Worm (Caenorhabditis elegans): Measurements from ENCODE around the gene nlp-18.

The nlp-18 gene

DNA sequence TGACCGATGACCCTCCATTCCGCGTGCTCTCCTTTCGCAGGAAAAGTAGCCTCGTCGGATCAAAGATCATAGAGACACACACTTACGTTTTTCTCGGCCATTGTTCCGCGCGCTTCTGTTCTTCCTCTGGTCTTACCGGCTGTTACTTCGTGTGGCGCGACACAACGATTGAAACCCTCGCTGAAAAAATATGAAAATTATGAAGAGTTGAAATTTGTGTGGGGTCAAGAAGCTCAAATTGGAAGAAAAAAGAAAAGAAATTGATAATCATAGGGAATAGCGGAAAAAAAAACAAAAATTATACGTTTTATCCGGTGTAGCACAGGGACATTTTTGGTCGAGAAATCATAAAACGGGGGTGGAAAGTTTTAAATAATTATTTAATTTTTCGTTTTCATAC is 10.8 kb upstream of the nlp-18 start, which contains the start of gene cey-1:
TSS of gene cey-1 (minus strand) at position 180 of the 400 bp plus-strand sequence.
- TF ChIP-seq him-1 (tag; optimal IDR thresholded peaks at IDR 0.05) (no peak), W03F9.2 (tag; optimal IDR thresholded peaks at IDR 0.05) (no peak), dao-5 (tag; optimal IDR thresholded peaks at IDR 0.05) (no peak)

DNA sequence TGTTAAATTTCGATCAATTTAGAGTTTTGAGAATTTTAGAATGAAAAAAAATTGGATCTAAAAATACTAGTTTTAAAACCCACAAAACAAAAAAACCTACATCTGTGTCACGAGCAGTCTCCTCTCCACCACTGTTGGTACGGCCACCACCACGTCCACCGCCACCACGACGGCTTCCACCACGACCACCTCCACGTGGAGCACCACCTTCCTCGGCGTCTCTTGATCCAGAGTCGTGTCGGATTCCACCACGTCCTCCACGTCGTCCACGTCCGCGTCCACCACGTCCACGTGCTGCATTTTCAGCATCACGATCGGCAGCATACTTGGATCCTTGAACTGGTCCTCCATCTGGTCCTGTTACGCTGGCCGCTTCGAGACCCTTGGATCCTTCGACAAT is 9.9 kb upstream of the nlp-18 start:
- TF ChIP-seq dao-5 (tag; optimal IDR thresholded peaks at IDR 0.05) (no peak), him-1 (tag; optimal IDR thresholded peaks at IDR 0.05) (no peak), W03F9.2 (tag; optimal IDR thresholded peaks at IDR 0.05) (no peak)

DNA sequence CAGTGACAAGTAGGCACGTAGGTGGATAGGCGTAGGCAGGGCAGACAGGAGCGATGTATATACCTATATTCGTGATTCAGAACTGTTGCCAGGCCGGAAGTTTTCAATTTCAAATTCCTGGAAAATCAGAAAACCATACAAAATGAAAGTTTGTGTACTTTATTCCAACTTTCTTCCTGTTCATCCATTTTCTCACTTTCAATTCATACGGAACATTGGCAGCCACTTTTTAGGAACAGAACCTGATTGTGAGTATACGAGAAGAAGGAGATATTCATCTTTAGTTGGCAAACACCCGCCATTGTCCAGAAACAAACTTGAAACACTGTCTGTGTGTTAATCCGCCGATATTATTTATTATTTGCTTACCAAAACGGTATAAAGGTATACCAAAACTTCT is 5.6 kb upstream of the nlp-18 start, which contains the start of gene srlf-15:
TSS of gene srlf-15 (plus strand) at position 301 of the 400 bp plus-strand sequence.
- TF ChIP-seq him-1 (tag; optimal IDR thresholded peaks at IDR 0.05): no peak
- no peak for TF ChIP-seq W03F9.2 (tag; optimal IDR thresholded peaks at IDR 0.05)
- no peak for TF ChIP-seq dao-5 (tag; optimal IDR thresholded peaks at IDR 0.05)

DNA sequence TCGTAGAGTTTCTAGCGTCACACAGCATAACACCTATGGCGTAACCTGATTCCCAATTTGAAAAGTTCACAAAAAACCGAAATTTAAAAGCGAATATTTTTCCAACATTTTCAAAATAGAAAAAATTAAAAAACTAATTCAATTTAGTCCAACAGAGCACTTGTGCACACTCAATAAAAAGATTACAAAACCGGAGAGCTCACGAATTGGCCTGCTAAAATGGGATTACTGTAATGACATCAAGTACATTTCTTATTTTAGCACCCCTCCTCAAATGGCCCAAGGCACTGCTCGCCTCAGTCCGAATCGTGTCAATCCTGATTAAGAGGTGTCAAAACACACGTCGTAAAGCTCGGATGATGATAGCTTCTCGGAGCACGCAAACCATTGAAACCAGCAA is 2.6 kb upstream of the nlp-18 start:
- TF ChIP-seq dao-5 (tag; optimal IDR thresholded peaks at IDR 0.05) (no peak), him-1 (tag; optimal IDR thresholded peaks at IDR 0.05) (no peak), W03F9.2 (tag; optimal IDR thresholded peaks at IDR 0.05) (no peak)

DNA sequence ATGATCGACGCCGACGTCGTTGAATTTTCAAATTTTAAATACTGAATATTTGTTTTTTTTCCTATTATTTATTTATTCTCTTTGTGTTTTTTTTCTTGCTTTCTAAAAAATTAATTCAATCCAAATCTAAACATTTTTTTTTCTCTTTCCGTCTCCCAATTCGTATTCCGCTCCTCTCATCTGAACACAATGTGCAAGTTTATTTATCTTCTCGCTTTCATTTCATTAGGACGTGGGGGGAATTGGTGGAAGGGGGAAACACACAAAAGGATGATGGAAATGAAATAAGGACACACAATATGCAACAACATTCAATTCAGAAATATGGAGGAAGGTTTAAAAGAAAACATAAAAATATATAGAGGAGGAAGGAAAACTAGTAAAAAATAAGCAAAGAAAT is 2.4 kb downstream of the nlp-18 start:
- TF ChIP-seq W03F9.2 (tag; optimal IDR thresholded peaks at IDR 0.05): no peak
- TF ChIP-seq dao-5 (tag; optimal IDR thresholded peaks at IDR 0.05): no peak
- no peak for TF ChIP-seq him-1 (tag; optimal IDR thresholded peaks at IDR 0.05)

DNA sequence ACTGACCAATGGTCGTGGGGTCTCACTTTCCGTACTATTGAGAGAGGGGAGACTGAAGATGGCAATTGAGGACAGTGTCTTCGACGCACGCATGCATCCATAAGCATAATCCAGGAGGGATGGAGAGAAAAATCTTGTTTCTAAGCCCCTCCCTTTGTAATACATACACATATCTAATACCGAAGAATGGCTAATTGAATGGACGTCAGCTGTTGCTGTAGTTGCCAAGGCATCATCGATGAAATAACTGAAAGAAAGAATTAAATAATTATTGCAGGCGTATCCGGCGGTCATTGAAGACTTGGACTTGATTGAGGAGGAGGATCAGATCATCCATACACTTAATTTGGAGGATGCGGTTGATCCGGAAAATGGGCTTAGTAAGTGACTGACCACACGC is 4.6 kb downstream of the nlp-18 start, which contains the start of gene F33A8.7:
TSS of gene F33A8.7 (minus strand) at position 101 of the 400 bp plus-strand sequence.
- TF ChIP-seq W03F9.2 (tag; optimal IDR thresholded peaks at IDR 0.05) (no peak), dao-5 (tag; optimal IDR thresholded peaks at IDR 0.05) (no peak), him-1 (tag; optimal IDR thresholded peaks at IDR 0.05) (no peak)

DNA sequence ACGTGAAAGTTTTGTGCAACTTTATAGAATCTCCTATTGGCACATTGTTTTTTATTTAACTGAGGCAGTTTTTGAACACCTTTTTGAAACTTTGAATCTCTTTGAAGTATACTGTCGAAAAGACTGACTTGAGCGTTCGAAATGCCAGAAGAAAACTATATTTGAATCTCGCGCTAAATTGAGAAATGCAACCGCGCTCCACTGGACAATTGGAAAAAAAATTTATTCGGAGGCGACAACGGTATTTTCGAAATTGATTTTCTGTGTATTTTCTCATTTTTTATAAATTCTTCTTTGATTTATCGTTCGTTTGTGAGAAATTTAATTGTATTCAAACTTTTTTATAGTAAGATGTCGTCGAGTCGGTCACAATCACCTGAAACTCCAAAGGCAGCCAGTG is 8.2 kb downstream of the nlp-18 start, which contains the start of gene let-858:
TSS of gene let-858 (plus strand) at position 348 of the 400 bp plus-strand sequence.
- peak; percentile 33 for TF ChIP-seq W03F9.2 (tag; optimal IDR thresholded peaks at IDR 0.05)
- TF ChIP-seq him-1 (tag; optimal IDR thresholded peaks at IDR 0.05): no peak

DNA sequence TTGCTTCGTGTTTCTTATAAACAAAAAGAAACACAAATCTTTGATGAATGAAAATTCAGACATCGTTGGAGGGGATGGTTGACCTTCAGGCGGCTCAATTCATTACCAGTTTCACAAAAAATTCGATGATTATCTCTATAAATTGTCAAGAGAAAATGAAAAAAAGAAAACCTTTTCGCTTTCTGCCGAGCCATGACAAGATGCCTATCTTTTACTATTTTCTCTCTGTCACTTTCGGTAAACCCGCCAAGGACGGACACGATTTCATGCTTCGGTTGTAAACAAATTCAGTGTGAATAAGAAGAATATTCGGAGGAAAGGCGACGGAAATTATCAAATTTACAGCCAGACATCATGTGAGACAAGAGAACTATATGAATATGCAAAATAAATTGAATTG is 9.5 kb downstream of the nlp-18 start:
- TF ChIP-seq dao-5 (tag; optimal IDR thresholded peaks at IDR 0.05) (no peak), him-1 (tag; optimal IDR thresholded peaks at IDR 0.05) (no peak)

DNA sequence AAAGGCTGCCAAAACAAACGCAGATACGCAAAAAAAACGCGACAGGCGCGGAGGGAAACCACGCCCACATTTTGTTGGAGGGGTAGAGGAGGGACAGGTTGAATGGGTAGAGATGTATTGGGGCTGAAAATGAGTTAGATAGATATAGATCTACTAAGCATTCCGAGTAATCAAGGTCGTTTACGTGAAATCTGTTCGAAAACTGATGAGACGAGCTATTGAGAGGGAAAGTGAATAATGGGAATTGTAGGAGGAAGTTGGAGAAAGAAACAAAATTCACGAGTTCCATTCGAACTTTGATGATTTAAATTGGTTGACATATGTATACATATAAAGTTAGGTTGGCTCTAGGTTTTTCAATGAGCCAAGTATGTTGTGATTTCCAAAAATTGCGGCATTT is 13.3 kb downstream of the nlp-18 start:
- no peak for TF ChIP-seq dao-5 (tag; optimal IDR thresholded peaks at IDR 0.05)
- TF ChIP-seq him-1 (tag; optimal IDR thresholded peaks at IDR 0.05): no peak
- no peak for TF ChIP-seq W03F9.2 (tag; optimal IDR thresholded peaks at IDR 0.05)

DNA sequence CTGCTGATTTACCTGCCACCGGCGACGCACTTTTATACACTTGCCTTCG is 13.5 kb downstream of the nlp-18 start, which contains the start of gene ram-2:
TSS of gene ram-2 (minus strand) at position 47 of the 49 bp plus-strand sequence.
- TF ChIP-seq W03F9.2 (tag; optimal IDR thresholded peaks at IDR 0.05) (no peak), him-1 (tag; optimal IDR thresholded peaks at IDR 0.05) (no peak)

DNA sequence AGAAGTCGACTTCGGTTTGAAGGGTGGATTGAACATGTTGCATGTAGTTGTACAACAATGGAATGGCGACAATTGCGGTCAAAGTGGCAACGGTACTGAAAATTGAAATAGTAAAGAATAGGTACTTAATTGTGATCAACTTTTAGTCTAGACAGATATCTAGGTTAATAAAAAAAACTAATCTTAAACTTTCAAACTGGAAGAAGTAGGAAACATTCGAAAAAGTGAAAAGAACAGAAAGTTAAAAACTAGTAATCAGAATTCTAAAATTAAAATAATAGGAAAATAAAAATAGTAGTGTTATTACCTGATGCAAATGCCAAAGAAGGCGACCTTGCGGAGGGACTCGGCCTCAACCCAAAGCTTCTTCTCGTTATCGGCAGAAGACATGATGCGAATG is 13.8 kb downstream of the nlp-18 start:
- TF ChIP-seq W03F9.2 (tag; optimal IDR thresholded peaks at IDR 0.05) (no peak), him-1 (tag; optimal IDR thresholded peaks at IDR 0.05) (no peak), dao-5 (tag; optimal IDR thresholded peaks at IDR 0.05) (no peak)

DNA sequence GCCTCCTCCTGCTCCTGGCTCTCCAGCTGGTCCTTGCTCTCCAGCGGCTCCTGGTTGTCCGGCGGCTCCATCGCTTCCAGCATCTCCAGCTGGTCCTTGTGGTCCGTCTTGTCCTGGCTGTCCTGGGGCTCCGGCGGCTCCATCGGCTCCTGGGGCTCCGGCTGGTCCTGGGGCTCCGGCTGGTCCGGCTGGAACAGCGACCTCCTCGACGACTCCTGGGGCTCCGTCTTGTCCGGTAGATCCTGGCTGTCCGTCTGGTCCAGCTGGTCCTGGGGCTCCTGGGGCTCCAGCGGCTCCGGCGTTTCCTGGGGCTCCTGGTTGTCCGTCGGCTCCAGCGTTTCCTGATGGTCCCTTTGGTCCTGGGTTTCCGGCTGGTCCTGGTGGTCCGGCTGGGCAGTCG is 14.5 kb downstream of the nlp-18 start:
- TF ChIP-seq him-1 (tag; optimal IDR thresholded peaks at IDR 0.05) (no peak), W03F9.2 (tag; optimal IDR thresholded peaks at IDR 0.05) (no peak), dao-5 (tag; optimal IDR thresholded peaks at IDR 0.05) (no peak)

DNA sequence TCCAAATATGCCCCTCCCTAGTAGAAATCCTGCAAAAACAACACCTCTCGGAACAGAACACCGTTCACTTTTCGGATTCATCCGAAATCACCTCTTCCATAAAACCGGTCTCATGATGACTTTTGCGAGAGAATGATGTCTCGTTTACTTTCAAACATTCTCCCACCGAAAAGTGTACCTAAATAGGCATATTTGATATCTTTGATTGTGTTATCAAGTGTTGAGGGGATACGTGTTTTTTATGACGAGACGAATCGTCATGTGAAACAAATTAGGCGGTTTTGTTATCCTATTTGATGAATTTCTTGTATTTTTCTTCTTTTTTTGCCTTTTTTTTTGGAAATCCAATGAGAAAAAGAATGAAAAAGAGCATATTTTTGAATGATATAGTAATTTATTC is 15.0 kb downstream of the nlp-18 start:
- TF ChIP-seq him-1 (tag; optimal IDR thresholded peaks at IDR 0.05) (no peak), W03F9.2 (tag; optimal IDR thresholded peaks at IDR 0.05) (no peak), dao-5 (tag; optimal IDR thresholded peaks at IDR 0.05) (no peak)

DNA sequence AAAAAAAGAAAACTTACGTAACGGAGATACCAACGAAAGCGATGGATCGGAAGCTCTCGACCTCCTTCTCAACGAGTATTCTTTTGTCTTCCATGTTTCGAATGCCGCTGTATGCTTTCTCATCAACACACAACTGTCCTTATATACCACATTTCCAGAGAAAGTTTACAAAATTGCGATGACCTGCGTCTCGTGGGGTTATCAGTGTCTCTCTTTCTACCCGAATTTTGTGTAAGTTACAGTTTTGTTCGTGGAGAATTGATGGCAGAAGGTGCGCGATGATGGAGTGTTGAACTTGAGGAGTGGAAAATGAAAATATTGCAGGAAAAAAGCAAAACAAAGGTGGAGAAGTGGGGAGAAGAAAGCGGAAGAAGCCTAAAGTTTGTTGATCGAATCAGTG is 16.5 kb downstream of the nlp-18 start, which contains the start of gene col-81:
TSS of gene col-81 (minus strand) at position 101 of the 400 bp plus-strand sequence.
- TF ChIP-seq dao-5 (tag; optimal IDR thresholded peaks at IDR 0.05): no peak
- TF ChIP-seq W03F9.2 (tag; optimal IDR thresholded peaks at IDR 0.05): no peak
- TF ChIP-seq him-1 (tag; optimal IDR thresholded peaks at IDR 0.05): no peak

DNA sequence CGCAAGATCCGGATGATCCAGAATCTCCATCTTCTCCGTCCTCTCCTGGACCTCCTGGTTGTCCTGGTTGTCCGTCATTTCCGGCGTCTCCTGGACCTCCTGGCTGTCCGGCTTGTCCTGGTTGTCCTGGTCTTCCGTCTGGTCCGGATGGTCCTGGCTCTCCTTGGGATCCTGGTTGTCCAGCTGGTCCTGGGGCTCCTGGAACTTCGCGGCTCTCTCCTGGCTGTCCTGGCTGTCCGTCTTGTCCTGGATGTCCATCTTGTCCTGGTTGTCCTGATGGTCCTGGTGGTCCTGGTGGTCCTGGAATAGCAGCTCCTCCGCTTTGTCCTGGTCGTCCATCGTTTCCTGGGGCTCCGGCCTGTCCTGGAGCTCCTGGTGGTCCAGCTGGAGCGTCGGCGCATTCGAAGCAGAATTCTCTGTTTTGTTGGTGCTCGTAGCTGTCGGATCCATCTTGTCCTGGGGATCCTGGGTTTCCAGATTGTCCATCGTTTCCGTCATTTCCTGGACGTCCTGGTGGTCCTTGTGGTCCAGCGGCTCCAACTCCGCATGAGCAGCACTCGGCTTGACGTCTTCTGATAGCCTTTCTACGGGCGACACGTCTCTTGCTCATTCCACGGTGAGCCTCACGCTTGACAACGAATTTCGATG is 17.5 kb downstream of the nlp-18 start:
- no peak for TF ChIP-seq dao-5 (tag; optimal IDR thresholded peaks at IDR 0.05)
- TF ChIP-seq W03F9.2 (tag; optimal IDR thresholded peaks at IDR 0.05): no peak
- no peak for TF ChIP-seq him-1 (tag; optimal IDR thresholded peaks at IDR 0.05)
